Fruit fly (Drosophila melanogaster): Measurements from ENCODE around the gene Irp-1A.

Irp-1A gene

DNA sequence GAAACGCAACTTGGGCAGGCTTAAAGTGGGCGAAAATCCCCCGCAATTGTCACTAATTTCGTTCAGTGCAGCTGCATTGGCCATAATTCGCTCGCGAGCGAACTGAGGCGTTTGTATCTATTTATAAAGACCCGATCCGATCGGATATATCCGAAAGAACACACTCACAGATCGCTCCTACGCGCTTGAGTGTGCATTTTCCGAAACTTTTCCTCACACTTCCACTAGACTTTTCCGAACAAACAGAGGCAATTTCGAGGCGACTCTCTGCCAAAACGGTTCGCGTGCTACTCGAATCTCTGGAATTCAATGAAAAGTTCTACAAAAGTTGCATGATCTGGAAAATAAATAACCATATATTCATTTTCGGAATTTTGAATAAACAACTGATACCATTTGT lies 22.6 kb downstream of the Irp-1A start, which contains the start of the genes CG6972 and CCAP:
Gene CG6972 (plus strand): TSS at position 215 of the 400 bp plus-strand sequence.
Gene CCAP (minus strand): TSS at position 292 of the 400 bp plus-strand sequence.
- TF ChIP-seq Eip93F (GFP tag; optimal IDR thresholded peaks at IDR 0.05), result no peak
- no peak for TF ChIP-seq CG8632 (GFP tag; optimal IDR thresholded peaks at IDR 0.05)

DNA sequence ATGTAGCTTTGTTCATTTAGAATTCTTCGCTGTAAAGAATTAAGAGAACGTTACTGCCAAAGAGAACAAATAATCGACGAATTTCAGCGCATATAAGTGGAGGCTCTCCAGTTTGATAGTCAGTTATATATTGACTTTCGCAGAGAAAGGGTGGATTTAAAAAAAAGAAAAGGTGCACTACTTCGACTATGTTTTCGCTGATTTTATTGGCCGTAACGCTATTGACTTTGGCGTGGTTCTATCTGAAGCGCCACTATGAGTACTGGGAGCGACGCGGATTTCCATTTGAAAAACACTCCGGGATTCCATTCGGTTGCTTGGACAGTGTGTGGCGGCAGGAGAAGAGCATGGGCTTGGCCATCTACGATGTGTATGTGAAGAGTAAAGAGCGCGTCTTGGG lies 26.2 kb downstream of the Irp-1A start, which contains the start of gene Cyp6d4:
Gene Cyp6d4 (plus strand): TSS at position 112 of the 400 bp plus-strand sequence.
- TF ChIP-seq CG1621 (tag; optimal IDR thresholded peaks at IDR 0.05), result no peak
- TF ChIP-seq achi (GFP tag; optimal IDR thresholded peaks at IDR 0.05), result no peak
- TF ChIP-seq Gug (GFP tag; IDR thresholded peaks at IDR 0.05), result no peak
- TF ChIP-seq topi (GFP tag; optimal IDR thresholded peaks at IDR 0.05), result no peak
- TF ChIP-seq CG11902 (GFP tag; optimal IDR thresholded peaks at IDR 0.05), result no peak
- no peak for TF ChIP-seq CG6163 (GFP tag; IDR thresholded peaks at IDR 0.05)
- TF ChIP-seq CG16779 (tag; optimal IDR thresholded peaks at IDR 0.05), result no peak
- TF ChIP-seq Ets21C (GFP tag; optimal IDR thresholded peaks at IDR 0.05), result no peak

DNA sequence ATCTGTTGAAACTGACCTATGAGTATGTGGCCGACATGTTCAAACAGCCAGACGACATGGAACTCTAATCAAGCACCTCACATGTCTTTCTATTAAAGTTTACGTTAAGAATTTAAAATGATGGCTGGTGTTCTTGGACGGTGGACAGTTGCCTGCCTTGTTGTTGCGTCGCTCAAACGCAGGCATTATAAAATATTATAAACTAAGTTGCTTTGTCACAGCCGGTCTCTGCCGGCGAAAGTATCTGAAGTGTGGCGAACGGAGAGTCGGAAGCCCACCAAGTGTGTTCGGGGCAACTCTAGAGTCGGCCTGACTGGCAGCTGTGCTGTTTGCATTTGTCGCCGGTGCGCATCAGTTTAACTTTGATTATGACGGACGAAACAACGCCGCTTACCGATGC lies 29.7 kb downstream of the Irp-1A start, which contains the start of gene cd:
Gene cd (plus strand): TSS at position 301 of the 400 bp plus-strand sequence.
- TF ChIP-seq fkh (GFP tag; optimal IDR thresholded peaks at IDR 0.05) (no peak), CG8319 (GFP tag; optimal IDR thresholded peaks at IDR 0.05) (no peak), lz (GFP tag; optimal IDR thresholded peaks at IDR 0.05) (no peak), CG11294 (GFP tag; IDR thresholded peaks at IDR 0.05) (no peak), CG6163 (GFP tag; IDR thresholded peaks at IDR 0.05) (no peak), dsx (GFP tag; optimal IDR thresholded peaks at IDR 0.05; ENCODE audit: poor library complexity, severe bottlenecking) (no peak), salr (GFP tag; optimal IDR thresholded peaks at IDR 0.05) (no peak), vri (GFP tag; optimal IDR thresholded peaks at IDR 0.05) (no peak), CG16779 (tag; optimal IDR thresholded peaks at IDR 0.05) (no peak), dac (GFP tag; optimal IDR thresholded peaks at IDR 0.05) (no peak), CG31627 (GFP tag; optimal IDR thresholded peaks at IDR 0.05) (no peak)

DNA sequence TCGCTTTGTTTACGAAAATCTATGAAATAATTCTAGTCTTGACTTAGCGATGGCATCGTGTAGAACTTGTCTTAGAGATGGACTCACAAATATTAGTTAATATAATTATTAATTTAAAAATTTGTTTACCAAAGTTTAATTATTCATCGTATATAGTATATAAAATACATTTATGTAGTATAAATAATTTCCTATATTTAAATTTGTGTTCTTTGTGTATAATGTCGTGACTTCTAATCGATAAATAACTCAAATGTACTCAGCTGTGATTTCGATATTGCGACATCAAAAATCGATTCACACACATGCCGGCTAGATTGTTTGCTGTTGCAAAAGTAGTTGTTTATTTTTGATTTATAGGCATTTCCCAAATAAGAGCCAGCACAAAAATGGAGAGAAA lies 34.1 kb downstream of the Irp-1A start, which contains the start of the genes wfs1 and Nup133:
Gene wfs1 (minus strand): TSS at position 70 of the 400 bp plus-strand sequence.
Gene Nup133 (plus strand): TSS at position 297 of the 400 bp plus-strand sequence.
- TF ChIP-seq Sox14 (GFP tag; optimal IDR thresholded peaks at IDR 0.05) (peak; percentile 56), CG11762 (GFP tag; optimal IDR thresholded peaks at IDR 0.05; ENCODE audit: insufficient read depth) (no peak), CG4318 (GFP tag; optimal IDR thresholded peaks at IDR 0.05) (no peak), ss (GFP tag; optimal IDR thresholded peaks at IDR 0.05) (no peak), Sox102F (GFP tag; optimal IDR thresholded peaks at IDR 0.05) (no peak), CG8632 (GFP tag; optimal IDR thresholded peaks at IDR 0.05) (peak; percentile 54), vri (GFP tag; optimal IDR thresholded peaks at IDR 0.05) (no peak), lz (GFP tag; optimal IDR thresholded peaks at IDR 0.05) (peak; percentile 52), Hr39 (GFP tag; optimal IDR thresholded peaks at IDR 0.05) (no peak), CG9139 (GFP tag; optimal IDR thresholded peaks at IDR 0.05) (no peak), net (GFP tag; optimal IDR thresholded peaks at IDR 0.05) (no peak), esn (GFP tag; optimal IDR thresholded peaks at IDR 0.05) (peak; percentile 65), salr (GFP tag; optimal IDR thresholded peaks at IDR 0.05) (no peak), Eip75B (GFP tag; optimal IDR thresholded peaks at IDR 0.05) (no peak), CG3032 (tag; optimal IDR thresholded peaks at IDR 0.05) (peak; percentile 81), Lpt (GFP tag; optimal IDR thresholded peaks at IDR 0.05) (no peak), CG6792 (GFP tag; optimal IDR thresholded peaks at IDR 0.05) (peak; percentile 53), CG15336 (GFP tag; IDR thresholded peaks at IDR 0.05) (peak; percentile 24; the same call in 1 of the 2 replicates), CG8119 (GFP tag; IDR thresholded peaks at IDR 0.05) (peak; percentile 63; the same call in 2 of the 3 replicates), dsx (GFP tag; optimal IDR thresholded peaks at IDR 0.05; ENCODE audit: poor library complexity, severe bottlenecking) (peak; percentile 81), CG6163 (GFP tag; IDR thresholded peaks at IDR 0.05) (peak; percentile 22; the same call in 1 of the 3 replicates), dac (GFP tag; optimal IDR thresholded peaks at IDR 0.05) (no peak), CG6808 (GFP tag; optimal IDR thresholded peaks at IDR 0.05) (no peak), CG11902 (GFP tag; optimal IDR thresholded peaks at IDR 0.05) (no peak), Blimp-1 (GFP tag; optimal IDR thresholded peaks at IDR 0.05) (no peak), Eip93F (GFP tag; optimal IDR thresholded peaks at IDR 0.05) (no peak), Ets96B (tag; optimal IDR thresholded peaks at IDR 0.05) (no peak), Gug (GFP tag; IDR thresholded peaks at IDR 0.05) (peak; percentile 40; the same call in 1 of the 2 replicates), CG34406 (GFP tag; optimal IDR thresholded peaks at IDR 0.05) (peak; percentile 72), CG31627 (GFP tag; optimal IDR thresholded peaks at IDR 0.05) (peak; percentile 8), CG1621 (tag; optimal IDR thresholded peaks at IDR 0.05) (no peak), cyc (GFP tag; optimal IDR thresholded peaks at IDR 0.05) (no peak)
